Fruit fly (Drosophila melanogaster) whole organism, embryonic: Measurements from ENCODE around the gene CG9107.
A peak's percentile ranks its signal among the peaks of the same experiment; 100 is the strongest.

Experiments
- Antp ChIP-seq: fragments of 200-800 bp; sonication (Bioruptor generic); optimal IDR thresholded peaks from 3 replicates; lab custom pipeline; 2016; ENCODE audit warnings: missing biosample characterization, missing genetic modification characterization
- BEAF-32 ChIP-seq: fragments of 200-800 bp; sonication (Bioruptor generic); optimal IDR thresholded peaks from 3 replicates; lab custom pipeline; 2017; ENCODE audit warnings: missing biosample characterization, missing genetic modification characterization, mild to moderate bottlenecking, moderate library complexity, missing genetic modification reagents
- Bdp1 ChIP-seq: fragments of 200-800 bp; sonication (Bioruptor generic); optimal IDR thresholded peaks from 3 replicates; lab custom pipeline; 2016; ENCODE audit warnings: missing biosample characterization, missing genetic modification characterization
- CG1024 ChIP-seq: fragments of 200-800 bp; sonication (Bioruptor generic); IDR thresholded peaks from 2 replicates; pipeline ENCODE4 v1.3.6; 2022; ENCODE audit warnings: missing biosample characterization, missing genetic modification characterization
- CG10565 ChIP-seq: fragments of 200-800 bp; sonication (Bioruptor generic); optimal IDR thresholded peaks from 3 replicates; lab custom pipeline; 2016; ENCODE audit warnings: missing biosample characterization, mild to moderate bottlenecking, missing genetic modification characterization
- CG10654 ChIP-seq: fragments of 200-800 bp; sonication (Bioruptor generic); optimal IDR thresholded peaks from 2 replicates; lab custom pipeline; 2016; ENCODE audit warnings: missing biosample characterization, missing genetic modification characterization
- CG10959 ChIP-seq: fragments of 200-800 bp; sonication (Bioruptor generic); IDR thresholded peaks from 2 replicates; pipeline ENCODE4 v1.3.6; 2022; ENCODE audit warnings: missing biosample characterization, missing genetic modification characterization
- CG11723 ChIP-seq: fragments of 200-800 bp; sonication (Bioruptor generic); optimal IDR thresholded peaks from 2 replicates; lab custom pipeline; 2017; ENCODE audit warnings: missing biosample characterization, mild to moderate bottlenecking, missing genetic modification characterization
- CG13287 ChIP-seq: fragments of 200-800 bp; sonication (Bioruptor generic); IDR thresholded peaks from 2 replicates; pipeline ENCODE4 v1.3.6; 2022; ENCODE audit warnings: missing biosample characterization, missing genetic modification characterization; ENCODE audit not compliant: partially characterized antibody
- CG13894 ChIP-seq: fragments of 200-800 bp; sonication (Bioruptor generic); optimal IDR thresholded peaks from 3 replicates; lab custom pipeline; 2018; ENCODE audit warnings: missing biosample characterization, mild to moderate bottlenecking, missing genetic modification characterization, moderate library complexity
- CG14050 ChIP-seq: fragments of 200-800 bp; sonication (Bioruptor generic); IDR thresholded peaks from 3 replicates; pipeline ENCODE4 v1.3.6; 2022; ENCODE audit warnings: missing biosample characterization, missing genetic modification characterization
- CG15514 ChIP-seq: fragments of 200-800 bp; sonication (Bioruptor generic); optimal IDR thresholded peaks from 3 replicates; lab custom pipeline; 2017; ENCODE audit warnings: missing biosample characterization, missing genetic modification characterization, mild to moderate bottlenecking, moderate library complexity, missing genetic modification reagents
- CG17802 ChIP-seq: fragments of 200-800 bp; sonication (Bioruptor generic); optimal IDR thresholded peaks from 2 replicates; lab custom pipeline; 2018; ENCODE audit warnings: missing biosample characterization, mild to moderate bottlenecking, missing genetic modification characterization, moderate library complexity
- CG18619 ChIP-seq: fragments of 200-800 bp; sonication (Bioruptor generic); optimal IDR thresholded peaks from 3 replicates; lab custom pipeline; 2017; ENCODE audit warnings: missing biosample characterization, mild to moderate bottlenecking, missing genetic modification characterization
- CG2120 ChIP-seq: fragments of 200-800 bp; sonication (Bioruptor generic); optimal IDR thresholded peaks from 3 replicates; lab custom pipeline; 2016; ENCODE audit warnings: missing biosample characterization, missing genetic modification characterization
- CG31224 ChIP-seq: fragments of 200-800 bp; sonication (Bioruptor generic); IDR thresholded peaks from 2 replicates; pipeline ENCODE4 v1.3.6; 2022; ENCODE audit warnings: missing biosample characterization, missing genetic modification characterization
- CG31441 ChIP-seq: fragments of 200-800 bp; sonication (Bioruptor generic); IDR thresholded peaks from 2 replicates; pipeline ENCODE4 v1.3.6; 2022; ENCODE audit warnings: missing biosample characterization, missing genetic modification characterization
- CG3281 ChIP-seq: fragments of 200-800 bp; sonication (Bioruptor generic); optimal IDR thresholded peaks from 3 replicates; lab custom pipeline; 2017; ENCODE audit warnings: missing biosample characterization, mild to moderate bottlenecking, missing genetic modification characterization
- CG3407 ChIP-seq: fragments of 200-800 bp; sonication (Bioruptor generic); optimal IDR thresholded peaks from 2 replicates; lab custom pipeline; 2018; ENCODE audit warnings: missing biosample characterization, mild to moderate bottlenecking, missing genetic modification characterization
- CG4404 ChIP-seq: fragments of 200-800 bp; sonication (Bioruptor generic); IDR thresholded peaks from 2 replicates; pipeline ENCODE4 v1.3.6; 2022; ENCODE audit warnings: missing biosample characterization, missing genetic modification characterization
- CG6272 ChIP-seq: fragments of 200-800 bp; sonication (Bioruptor generic); IDR thresholded peaks from 2 replicates; pipeline ENCODE4 v1.3.6; 2022; ENCODE audit warnings: missing biosample characterization, missing genetic modification characterization
- CG7928 ChIP-seq: fragments of 200-800 bp; sonication (Bioruptor generic); optimal IDR thresholded peaks from 2 replicates; lab custom pipeline; 2017; ENCODE audit warnings: missing biosample characterization, mild to moderate bottlenecking, missing genetic modification characterization
- CG8359 ChIP-seq: fragments of 200-800 bp; sonication (Bioruptor generic); optimal IDR thresholded peaks from 2 replicates; lab custom pipeline; 2017; ENCODE audit warnings: missing biosample characterization, mild to moderate bottlenecking, missing genetic modification characterization, borderline replicate concordance
- CG8478 ChIP-seq: fragments of >200 bp; optimal IDR thresholded peaks from 2 replicates; lab custom pipeline; 2018
- CG8944 ChIP-seq: fragments of 200-800 bp; sonication (Bioruptor generic); optimal IDR thresholded peaks from 3 replicates; lab custom pipeline; 2016; ENCODE audit warnings: missing biosample characterization, missing genetic modification characterization
- CTCF ChIP-seq: fragments of 200-800 bp; sonication (Bioruptor generic); optimal IDR thresholded peaks from 2 replicates; lab custom pipeline; 2017; ENCODE audit warnings: missing biosample characterization, mild to moderate bottlenecking, missing genetic modification characterization, moderate library complexity
- Kr ChIP-seq: fragments of 200-800 bp; sonication (Bioruptor generic); optimal IDR thresholded peaks from 2 replicates; lab custom pipeline; 2017; ENCODE audit warnings: missing biosample characterization, mild to moderate bottlenecking, missing genetic modification characterization
- Lhr ChIP-seq: fragments of 200-800 bp; sonication (Bioruptor generic); optimal IDR thresholded peaks from 3 replicates; lab custom pipeline; 2017; ENCODE audit warnings: mild to moderate bottlenecking, missing biosample characterization, missing genetic modification reagents, missing genetic modification characterization
- Mad ChIP-seq: fragments of 200-800 bp; sonication (Bioruptor generic); optimal IDR thresholded peaks from 2 replicates; lab custom pipeline; 2016; ENCODE audit warnings: missing biosample characterization, missing genetic modification characterization
- Mes4 ChIP-seq: fragments of 200-800 bp; sonication (Bioruptor generic); optimal IDR thresholded peaks from 2 replicates; lab custom pipeline; 2016; ENCODE audit warnings: missing biosample characterization, missing genetic modification characterization
- Myb ChIP-seq: fragments of 200-800 bp; sonication (Bioruptor generic); optimal IDR thresholded peaks from 2 replicates; lab custom pipeline; 2016; ENCODE audit warnings: missing biosample characterization, missing genetic modification characterization
- Xbp1 ChIP-seq: fragments of 200-800 bp; sonication (Bioruptor generic); optimal IDR thresholded peaks from 3 replicates; lab custom pipeline; 2016; ENCODE audit warnings: missing biosample characterization, mild to moderate bottlenecking, missing genetic modification characterization
- YL-1 ChIP-seq: fragments of 200-800 bp; sonication (Bioruptor generic); optimal IDR thresholded peaks from 3 replicates; lab custom pipeline; 2017; ENCODE audit warnings: missing biosample characterization, mild to moderate bottlenecking, missing genetic modification characterization
- br ChIP-seq: fragments of >200 bp; optimal IDR thresholded peaks from 2 replicates; lab custom pipeline; 2017
- ci ChIP-seq: fragments of 200-800 bp; sonication (Bioruptor generic); IDR thresholded peaks from 3 replicates; pipeline ENCODE4 v1.3.6; 2022; ENCODE audit warnings: missing biosample characterization, missing genetic modification characterization
- cwo ChIP-seq: fragments of 200-800 bp; sonication (Bioruptor generic); optimal IDR thresholded peaks from 3 replicates; lab custom pipeline; 2017; ENCODE audit warnings: missing biosample characterization, missing genetic modification characterization, mild to moderate bottlenecking, moderate library complexity, missing genetic modification reagents
- dan ChIP-seq: fragments of 200-800 bp; sonication (Bioruptor generic); IDR thresholded peaks from 2 replicates; pipeline ENCODE4 v1.3.6; 2022; ENCODE audit warnings: missing biosample characterization, missing genetic modification characterization
- dmrt11E ChIP-seq: fragments of 200-800 bp; sonication (Bioruptor generic); optimal IDR thresholded peaks from 3 replicates; lab custom pipeline; 2018; ENCODE audit warnings: missing biosample characterization, mild to moderate bottlenecking, missing genetic modification characterization, moderate library complexity
- fru ChIP-seq: fragments of >200 bp; optimal IDR thresholded peaks from 2 replicates; lab custom pipeline; 2017
- gcm ChIP-seq: fragments of 200-800 bp; sonication (Bioruptor generic); optimal IDR thresholded peaks from 2 replicates; lab custom pipeline; 2019; ENCODE audit warnings: missing biosample characterization, mild to moderate bottlenecking, missing genetic modification characterization, moderate library complexity
- kah ChIP-seq: fragments of 200-800 bp; sonication (Bioruptor generic); optimal IDR thresholded peaks from 2 replicates; lab custom pipeline; 2018; ENCODE audit warnings: missing biosample characterization, mild to moderate bottlenecking, missing genetic modification characterization
- kay ChIP-seq: fragments of 200-800 bp; sonication (Bioruptor generic); optimal IDR thresholded peaks from 2 replicates; lab custom pipeline; 2016; ENCODE audit warnings: missing biosample characterization, missing genetic modification characterization
- knrl ChIP-seq: fragments of 200-800 bp; sonication (Bioruptor generic); IDR thresholded peaks from 3 replicates; pipeline ENCODE4 v1.3.6; 2022; ENCODE audit warnings: missing biosample characterization, missing genetic modification characterization; ENCODE audit not compliant: partially characterized antibody
- lola ChIP-seq, 3 experiments: fragments of >200 bp in 2 of 3; fragments of 200-800 bp in 1 of 3; sonication (Bioruptor generic) in 1 of 3; optimal IDR thresholded peaks; 2 replicates each; lab custom pipeline; 2017 to 2019; ENCODE audit warnings: missing biosample characterization in 3 of 3, missing genetic modification characterization in 3 of 3, mild to moderate bottlenecking in 1 of 3, moderate library complexity in 1 of 3
- nom ChIP-seq: fragments of 200-800 bp; sonication (Bioruptor generic); optimal IDR thresholded peaks from 2 replicates; lab custom pipeline; 2017; ENCODE audit warnings: missing biosample characterization, missing genetic modification characterization, mild to moderate bottlenecking, moderate library complexity, missing genetic modification reagents
- pum ChIP-seq: fragments of 200-800 bp; sonication (Bioruptor generic); optimal IDR thresholded peaks from 2 replicates; lab custom pipeline; 2016; ENCODE audit warnings: missing biosample characterization, missing genetic modification characterization
- ranshi ChIP-seq: fragments of 200-800 bp; sonication (Bioruptor generic); IDR thresholded peaks from 2 replicates; pipeline ENCODE4 v1.3.6; 2022; ENCODE audit warnings: missing biosample characterization, missing genetic modification characterization
- repo ChIP-seq: fragments of 200-800 bp; sonication (Bioruptor generic); optimal IDR thresholded peaks from 2 replicates; lab custom pipeline; 2016; ENCODE audit warnings: missing biosample characterization, missing genetic modification characterization
- slp2 ChIP-seq: fragments of 200-800 bp; sonication (Bioruptor generic); optimal IDR thresholded peaks from 2 replicates; lab custom pipeline; 2016; ENCODE audit warnings: missing biosample characterization, missing genetic modification characterization
- sr ChIP-seq: fragments of 200-800 bp; sonication (Bioruptor generic); IDR thresholded peaks from 3 replicates; pipeline ENCODE4 v1.3.6; 2022; ENCODE audit warnings: missing biosample characterization, missing genetic modification characterization
- zfh2 ChIP-seq: fragments of 200-800 bp; sonication (Bioruptor generic); optimal IDR thresholded peaks from 2 replicates; lab custom pipeline; 2016; ENCODE audit warnings: missing biosample characterization, missing genetic modification characterization

The CG9107 gene

DNA sequence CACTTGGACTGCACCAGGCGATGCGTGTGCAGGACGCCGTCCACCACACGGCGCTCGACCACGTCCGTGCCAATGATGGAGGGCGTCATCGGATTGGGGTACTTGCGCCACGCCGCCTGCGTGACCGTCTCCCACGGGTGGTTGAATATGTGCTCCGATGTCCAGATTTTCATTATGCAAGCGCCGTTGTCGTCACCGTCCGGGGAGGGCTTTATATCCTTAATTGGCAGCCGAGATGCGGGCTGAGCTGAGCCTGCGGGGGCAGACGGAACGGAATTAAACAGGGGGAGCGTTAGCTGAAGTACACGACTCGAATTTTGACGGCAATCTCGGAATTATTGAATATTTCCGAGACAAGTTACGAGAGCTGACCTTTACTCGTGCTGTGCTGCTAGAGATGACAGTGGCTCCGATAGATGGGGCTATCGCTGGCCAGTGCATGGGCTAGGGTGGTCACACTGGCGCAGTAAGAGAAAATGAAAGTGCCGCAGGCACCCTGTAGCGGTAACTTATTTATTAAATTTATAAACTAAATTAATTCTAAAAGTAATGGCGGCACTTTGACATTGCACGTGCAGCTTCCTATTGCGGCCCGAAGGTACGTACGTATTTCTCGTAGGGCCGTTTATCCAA, 23.3 kb upstream of the CG9107 start, which contains the start of gene IPIP (continued):
- TF ChIP-seq CTCF (GFP tag; lab: Kevin White, UChicago), result peak; percentile 13
- no peak for TF ChIP-seq Antp (GFP tag; lab: Kevin White, UChicago)
- TF ChIP-seq CG31441 (GFP tag; lab: Robert Waterston, UW), result no peak
- no peak for TF ChIP-seq dmrt11E (tag; lab: Kevin White, UChicago)
- TF ChIP-seq CG13894 (tag; lab: Kevin White, UChicago), result no peak
- peak; percentile 55 for TF ChIP-seq CG2120
- TF ChIP-seq zfh2 (GFP tag; lab: Kevin White, UChicago), result peak; percentile 9
- peak; percentile 4 for TF ChIP-seq CG18619 (GFP tag; lab: Kevin White, UChicago)
- no peak for TF ChIP-seq gcm (GFP tag; lab: Kevin White, UChicago)
- TF ChIP-seq sr (GFP tag; lab: Robert Waterston, UW), result 0 out of 3 replicates have a peak, but pooled peaks have one; percentile 3
- TF ChIP-seq CG8478 (lab: Kevin White, UChicago), result no peak
- TF ChIP-seq CG10959 (GFP tag; lab: Robert Waterston, UW), result no peak; the same call in 1 of the 2 replicates
- 0 out of 2 replicates have a peak, but pooled peaks have one; percentile 43 for TF ChIP-seq CG1024 (GFP tag; lab: Robert Waterston, UW)
- TF ChIP-seq CG31224 (GFP tag; lab: Robert Waterston, UW), result no peak
- no peak for TF ChIP-seq kay
- TF ChIP-seq CG8944 (GFP tag; lab: Kevin White, UChicago), result no peak
- TF ChIP-seq cwo (GFP tag; lab: Kevin White, UChicago), result peak; percentile 2
- TF ChIP-seq nom, result peak; percentile 59
- no peak for TF ChIP-seq kah
- no peak for TF ChIP-seq CG8359 (GFP tag; lab: Kevin White, UChicago)
- TF ChIP-seq CG17802 (tag; lab: Kevin White, UChicago), result peak; percentile 3
- peak; percentile 83 for TF ChIP-seq CG13287 (GFP tag; lab: Robert Waterston, UW)
- no peak for TF ChIP-seq slp2 (GFP tag; lab: Kevin White, UChicago)
- peak; percentile 57 for TF ChIP-seq Bdp1
- TF ChIP-seq CG3281, result peak; percentile 7
- TF ChIP-seq CG14050 (GFP tag; lab: Robert Waterston, UW), result peak; percentile 17; the same call in 1 of the 3 replicates
- no peak for TF ChIP-seq CG10654 (GFP tag; lab: Kevin White, UChicago)
- TF ChIP-seq pum (GFP tag; lab: Kevin White, UChicago), result no peak
- peak; percentile 83 for TF ChIP-seq knrl (GFP tag; lab: Robert Waterston, UW)
- no peak for TF ChIP-seq fru
- TF ChIP-seq Mad (GFP tag; lab: Kevin White, UChicago), result peak; percentile 6
- no peak for TF ChIP-seq CG10565 (GFP tag; lab: Kevin White, UChicago)
- TF ChIP-seq CG15514, result peak; percentile 64
- no peak for TF ChIP-seq Mes4
- TF ChIP-seq CG11723 (GFP tag; lab: Kevin White, UChicago), result no peak
- no peak for TF ChIP-seq CG7928 (GFP tag; lab: Kevin White, UChicago)
- peak; percentile 86 for TF ChIP-seq BEAF-32 (GFP tag; lab: Kevin White, UChicago)
- no peak for TF ChIP-seq br (lab: Kevin White, UChicago)
- no peak for TF ChIP-seq CG3407 (GFP tag; lab: Kevin White, UChicago)
- TF ChIP-seq repo (GFP tag; lab: Kevin White, UChicago), result no peak
- no peak for TF ChIP-seq dan (GFP tag; lab: Robert Waterston, UW)
- TF ChIP-seq Xbp1 (GFP tag; lab: Kevin White, UChicago), result peak; percentile 47
- TF ChIP-seq Lhr (GFP tag; lab: Kevin White, UChicago), result no peak
- no peak for TF ChIP-seq Kr (GFP tag; lab: Kevin White, UChicago)
- TF ChIP-seq CG6272, result peak; percentile 63
- no peak for TF ChIP-seq Myb (GFP tag; lab: Kevin White, UChicago)
- 0 out of 2 replicates have a peak, but pooled peaks have one; percentile 27 for TF ChIP-seq ranshi (GFP tag; lab: Robert Waterston, UW)
- TF ChIP-seq CG4404, result no peak
- peak; percentile 88 for TF ChIP-seq YL-1 (GFP tag; lab: Kevin White, UChicago)
- no peak for TF ChIP-seq lola (GFP tag; optimal IDR thresholded peaks at IDR 0.05; lab: Kevin White, UChicago)
- peak; percentile 79 for TF ChIP-seq ci (GFP tag; lab: Robert Waterston, UW)
